Fruit fly (Drosophila melanogaster) whole organism: ENCODE data around the gene Mtr4.

Experiments used
- CG8478 ChIP-seq: fragments of >200 bp; optimal IDR thresholded peaks from 2 replicates; lab custom pipeline; 2018; ENCODE audit warnings: inconsistent platforms
- Dll ChIP-seq: fragments of >200 bp; optimal IDR thresholded peaks from 2 replicates; lab custom pipeline; 2017
- EcR ChIP-seq, 2 experiments: fragments of >200 bp; optimal IDR thresholded peaks; 2 replicates each; lab custom pipeline; 2017; ENCODE audit warnings: missing biosample characterization in 2 of 2, missing genetic modification characterization in 2 of 2, missing genetic modification reagents in 2 of 2
- pan ChIP-seq: fragments of >200 bp; optimal IDR thresholded peaks from 2 replicates; lab custom pipeline; 2017
- usp ChIP-seq: fragments of >200 bp; optimal IDR thresholded peaks from 2 replicates; lab custom pipeline; 2017; ENCODE audit warnings: missing biosample characterization, missing genetic modification characterization, mixed read lengths

dm6 chr2L:15783785-15784184 is 31.7 kb downstream of the Mtr4 start, which contains the start of gene t-Grip91:
- TF ChIP-seq EcR (GFP tag; optimal IDR thresholded peaks at IDR 0.05; lab: Kevin White, UChicago), result no peak
- TF ChIP-seq CG8478 (lab: Kevin White, UChicago), result no peak
- no peak for TF ChIP-seq Dll
- no peak for TF ChIP-seq pan (lab: Kevin White, UChicago)
- no peak for TF ChIP-seq usp
